Fruit fly (Drosophila melanogaster): Measurements from ENCODE around the gene CG14130.

DNA sequence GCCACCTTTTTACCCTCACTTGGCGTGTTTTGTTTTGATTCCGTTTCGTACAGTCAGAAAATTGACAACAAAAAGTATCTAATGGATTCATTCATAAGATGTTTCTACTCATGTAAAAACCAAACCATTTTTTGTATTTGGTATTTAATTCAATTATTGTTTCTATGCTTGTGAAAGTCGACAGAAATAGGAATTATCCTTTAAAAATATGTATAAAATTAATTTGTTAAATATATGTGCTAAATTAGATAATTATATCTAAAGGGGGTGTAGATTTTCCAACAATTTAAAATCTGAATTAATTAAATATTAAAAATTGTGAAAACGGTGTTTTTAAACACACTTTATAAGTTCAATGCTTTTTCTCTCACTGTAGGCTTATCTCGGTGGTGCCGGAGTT lies 48.3 kb downstream of the CG14130 start:
- TF ChIP-seq rn (GFP tag; IDR thresholded peaks at IDR 0.05) (no peak), D1 (tag; optimal IDR thresholded peaks at IDR 0.05) (no peak), fd96Ca (GFP tag; IDR thresholded peaks at IDR 0.05) (no peak), CG8301 (tag; optimal IDR thresholded peaks at IDR 0.05) (no peak), Snoo (tag; optimal IDR thresholded peaks at IDR 0.05) (no peak), CG15710 (tag; optimal IDR thresholded peaks at IDR 0.05) (peak; percentile 30), EcR (GFP tag; optimal IDR thresholded peaks at IDR 0.05) (no peak), CG10348 (GFP tag; IDR thresholded peaks at IDR 0.05) (no peak), Pif1A (GFP tag; optimal IDR thresholded peaks at IDR 0.05) (no peak), CG12605 (GFP tag; IDR thresholded peaks at IDR 0.05) (no peak)
